Fruit fly (Drosophila melanogaster) whole organism, embryonic: ENCODE data around the gene twe.

Experiments
- ATbp ChIP-seq: fragments of 200-800 bp; sonication (Bioruptor generic); optimal IDR thresholded peaks from 2 replicates; lab custom pipeline; 2017; ENCODE audit warnings: missing biosample characterization, mild to moderate bottlenecking, missing genetic modification characterization, missing genetic modification reagents
- Asciz ChIP-seq: fragments of 200-800 bp; sonication (Bioruptor generic); optimal IDR thresholded peaks from 2 replicates; lab custom pipeline; 2017; ENCODE audit warnings: missing biosample characterization, mild to moderate bottlenecking, missing genetic modification characterization, missing genetic modification reagents
- CG10979 ChIP-seq: fragments of 200-800 bp; sonication (Bioruptor generic); optimal IDR thresholded peaks from 2 replicates; lab custom pipeline; 2018; ENCODE audit warnings: missing biosample characterization, mild to moderate bottlenecking, missing genetic modification characterization, moderate library complexity
- CG11085 ChIP-seq: fragments of 200-800 bp; sonication (Bioruptor generic); IDR thresholded peaks from 2 replicates; pipeline ENCODE4 v1.3.6; 2022; ENCODE audit warnings: missing biosample characterization, missing genetic modification characterization
- CG11398 ChIP-seq: fragments of 200-800 bp; sonication (Bioruptor generic); optimal IDR thresholded peaks from 2 replicates; lab custom pipeline; 2016; ENCODE audit warnings: missing biosample characterization, missing genetic modification characterization
- CG11504 ChIP-seq: fragments of 200-800 bp; sonication (Bioruptor generic); optimal IDR thresholded peaks from 3 replicates; lab custom pipeline; 2019; ENCODE audit warnings: missing biosample characterization, mild to moderate bottlenecking, missing genetic modification characterization, moderate library complexity
- CG13123 ChIP-seq: fragments of 200-800 bp; sonication (Bioruptor generic); optimal IDR thresholded peaks from 2 replicates; lab custom pipeline; 2016; ENCODE audit warnings: missing biosample characterization, missing genetic modification characterization
- CG13424 ChIP-seq: fragments of 200-800 bp; sonication (Bioruptor generic); optimal IDR thresholded peaks from 2 replicates; lab custom pipeline; 2019; ENCODE audit warnings: missing biosample characterization, mild to moderate bottlenecking, missing genetic modification characterization, moderate library complexity
- CG14710 ChIP-seq: fragments of 200-800 bp; sonication (Bioruptor generic); optimal IDR thresholded peaks from 3 replicates; lab custom pipeline; 2019; ENCODE audit warnings: missing biosample characterization, mild to moderate bottlenecking, missing genetic modification characterization, moderate library complexity
- CG14965 ChIP-seq: fragments of 200-800 bp; sonication (Bioruptor generic); optimal IDR thresholded peaks from 2 replicates; lab custom pipeline; 2016; ENCODE audit warnings: missing biosample characterization, missing genetic modification characterization, borderline replicate concordance
- CG1529 ChIP-seq: fragments of 200-800 bp; sonication (Bioruptor generic); optimal IDR thresholded peaks from 3 replicates; lab custom pipeline; 2018; ENCODE audit warnings: missing biosample characterization, missing genetic modification characterization
- CG1603 ChIP-seq: fragments of 200-800 bp; sonication (Bioruptor generic); optimal IDR thresholded peaks from 2 replicates; lab custom pipeline; 2019; ENCODE audit warnings: missing biosample characterization, mild to moderate bottlenecking, missing genetic modification characterization, moderate library complexity
- CG17359 ChIP-seq: fragments of 200-800 bp; sonication (Bioruptor generic); optimal IDR thresholded peaks from 3 replicates; lab custom pipeline; 2018; ENCODE audit warnings: missing biosample characterization, mild to moderate bottlenecking, missing genetic modification characterization, moderate library complexity
- CG17612 ChIP-seq: fragments of 200-800 bp; sonication (Bioruptor generic); IDR thresholded peaks from 2 replicates; pipeline ENCODE4 v1.3.6; 2022; ENCODE audit warnings: missing biosample characterization, missing genetic modification characterization
- CG17912 ChIP-seq: fragments of 200-800 bp; sonication (Bioruptor generic); optimal IDR thresholded peaks from 2 replicates; lab custom pipeline; 2018; ENCODE audit warnings: missing biosample characterization, mild to moderate bottlenecking, missing genetic modification characterization
- CG18262 ChIP-seq: fragments of 200-800 bp; optimal IDR thresholded peaks from 3 replicates; lab custom pipeline; 2019; ENCODE audit warnings: missing biosample characterization, mild to moderate bottlenecking, missing genetic modification characterization, moderate library complexity
- CG2202 ChIP-seq: fragments of 200-800 bp; sonication (Bioruptor generic); optimal IDR thresholded peaks from 2 replicates; lab custom pipeline; 2018; ENCODE audit warnings: missing biosample characterization, mild to moderate bottlenecking, missing genetic modification characterization
- CG2875 ChIP-seq: fragments of 200-800 bp; sonication (Bioruptor generic); optimal IDR thresholded peaks from 2 replicates; lab custom pipeline; 2017; ENCODE audit warnings: missing biosample characterization, mild to moderate bottlenecking, missing genetic modification characterization, missing genetic modification reagents
- CG31224 ChIP-seq: fragments of 200-800 bp; sonication (Bioruptor generic); IDR thresholded peaks from 2 replicates; pipeline ENCODE4 v1.3.6; 2022; ENCODE audit warnings: missing biosample characterization, missing genetic modification characterization
- CG33213 ChIP-seq: fragments of 200-800 bp; sonication (Bioruptor generic); optimal IDR thresholded peaks from 3 replicates; lab custom pipeline; 2016; ENCODE audit warnings: missing biosample characterization, missing genetic modification characterization
- CG34422 ChIP-seq: fragments of 200-800 bp; sonication (Bioruptor generic); IDR thresholded peaks from 3 replicates; pipeline ENCODE4 v1.3.6; 2022; ENCODE audit warnings: missing biosample characterization, missing genetic modification characterization
- CG4360 ChIP-seq: fragments of 200-800 bp; sonication (Bioruptor generic); IDR thresholded peaks from 2 replicates; pipeline ENCODE4 v1.3.6; 2022; ENCODE audit warnings: missing biosample characterization, missing genetic modification characterization
- CG8281 ChIP-seq: fragments of 200-800 bp; sonication (Bioruptor generic); optimal IDR thresholded peaks from 2 replicates; lab custom pipeline; 2018; ENCODE audit warnings: missing biosample characterization, mild to moderate bottlenecking, missing genetic modification characterization, moderate library complexity
- CG8924 ChIP-seq: fragments of 200-800 bp; optimal IDR thresholded peaks from 3 replicates; lab custom pipeline; 2019; ENCODE audit warnings: missing biosample characterization, mild to moderate bottlenecking, missing genetic modification characterization, moderate library complexity
- CHES-1-like ChIP-seq: fragments of 200-800 bp; sonication (Bioruptor generic); optimal IDR thresholded peaks from 2 replicates; lab custom pipeline; 2016; ENCODE audit warnings: missing biosample characterization, missing genetic modification characterization
- D19B ChIP-seq: fragments of 200-800 bp; sonication (Bioruptor generic); optimal IDR thresholded peaks from 2 replicates; lab custom pipeline; 2017; ENCODE audit warnings: missing biosample characterization, mild to moderate bottlenecking, missing genetic modification characterization
- Dbx ChIP-seq: fragments of 200-800 bp; sonication (Bioruptor generic); IDR thresholded peaks from 3 replicates; pipeline ENCODE4 v1.3.6; 2022; ENCODE audit warnings: missing biosample characterization, missing genetic modification characterization
- Deaf1 ChIP-seq: fragments of 200-800 bp; optimal IDR thresholded peaks from 3 replicates; lab custom pipeline; 2019; ENCODE audit warnings: missing biosample characterization, mild to moderate bottlenecking, missing genetic modification characterization, moderate library complexity
- Dek ChIP-seq: fragments of 200-800 bp; sonication (Bioruptor generic); optimal IDR thresholded peaks from 3 replicates; lab custom pipeline; 2019; ENCODE audit warnings: missing biosample characterization, mild to moderate bottlenecking, missing genetic modification characterization, moderate library complexity
- Ets97D ChIP-seq: fragments of 200-800 bp; sonication (Bioruptor generic); optimal IDR thresholded peaks from 3 replicates; lab custom pipeline; 2016; ENCODE audit warnings: missing biosample characterization, missing genetic modification characterization
- HLHmδ ChIP-seq: fragments of 200-800 bp; sonication (Bioruptor generic); optimal IDR thresholded peaks from 2 replicates; lab custom pipeline; 2018; ENCODE audit warnings: missing biosample characterization, mild to moderate bottlenecking, missing genetic modification characterization, moderate library complexity
- Hr3 ChIP-seq: fragments of 200-800 bp; sonication (Bioruptor generic); optimal IDR thresholded peaks from 3 replicates; lab custom pipeline; 2016; ENCODE audit warnings: missing biosample characterization, missing genetic modification characterization
- Hr51 ChIP-seq, 2 experiments: fragments of 200-800 bp; sonication (Bioruptor generic); optimal IDR thresholded peaks; 2 replicates in 1 of 2; 3 replicates in 1 of 2; lab custom pipeline; 2016 to 2018; ENCODE audit warnings: missing biosample characterization in 2 of 2, missing genetic modification characterization in 2 of 2, mild to moderate bottlenecking in 1 of 2, moderate library complexity in 1 of 2
- Lhr ChIP-seq: fragments of 200-800 bp; sonication (Bioruptor generic); optimal IDR thresholded peaks from 3 replicates; lab custom pipeline; 2017; ENCODE audit warnings: mild to moderate bottlenecking, missing biosample characterization, missing genetic modification reagents, missing genetic modification characterization
- Lpt ChIP-seq: fragments of >200 bp; optimal IDR thresholded peaks from 2 replicates; lab custom pipeline; 2018; ENCODE audit warnings: missing biosample characterization, missing genetic modification characterization
- NC2β ChIP-seq: fragments of 200-800 bp; sonication (Bioruptor generic); optimal IDR thresholded peaks from 2 replicates; lab custom pipeline; 2016; ENCODE audit warnings: missing biosample characterization, missing genetic modification characterization
- Nf-YC ChIP-seq: fragments of 200-800 bp; optimal IDR thresholded peaks from 3 replicates; lab custom pipeline; 2019; ENCODE audit warnings: missing biosample characterization, mild to moderate bottlenecking, missing genetic modification characterization, moderate library complexity
- Optix ChIP-seq: fragments of 200-800 bp; sonication (Bioruptor generic); IDR thresholded peaks from 3 replicates; pipeline ENCODE4 v1.3.6; 2022; ENCODE audit warnings: missing biosample characterization, missing genetic modification characterization
- Ssrp ChIP-seq: fragments of 200-800 bp; sonication (Bioruptor generic); optimal IDR thresholded peaks from 2 replicates; lab custom pipeline; 2018; ENCODE audit warnings: missing biosample characterization, mild to moderate bottlenecking, missing genetic modification characterization, moderate library complexity
- chif ChIP-seq, 2 experiments: fragments of 200-800 bp; sonication (Bioruptor generic); optimal IDR thresholded peaks; 3 replicates each; lab custom pipeline; 2016; ENCODE audit warnings: missing biosample characterization in 2 of 2, missing genetic modification characterization in 2 of 2
- ewg ChIP-seq: fragments of 200-800 bp; sonication (Bioruptor generic); optimal IDR thresholded peaks from 3 replicates; lab custom pipeline; 2017; ENCODE audit warnings: mild to moderate bottlenecking, missing biosample characterization, missing genetic modification reagents, missing genetic modification characterization
- mirr ChIP-seq: fragments of 200-800 bp; sonication (Bioruptor generic); optimal IDR thresholded peaks from 3 replicates; lab custom pipeline; 2018; ENCODE audit warnings: missing biosample characterization, mild to moderate bottlenecking, missing genetic modification characterization
- ranshi ChIP-seq: fragments of 200-800 bp; sonication (Bioruptor generic); IDR thresholded peaks from 2 replicates; pipeline ENCODE4 v1.3.6; 2022; ENCODE audit warnings: missing biosample characterization, missing genetic modification characterization
- sc ChIP-seq, 3 experiments: fragments of >200 bp in 2 of 3; fragments of 200-800 bp in 1 of 3; sonication (Bioruptor generic) in 1 of 3; optimal IDR thresholded peaks; 2 replicates in 2 of 3; 3 replicates in 1 of 3; lab custom pipeline; 2017; ENCODE audit warnings: mild to moderate bottlenecking in 1 of 3, missing biosample characterization in 1 of 3, missing genetic modification characterization in 1 of 3, missing genetic modification reagents in 1 of 3
- unc-4 ChIP-seq: fragments of 200-800 bp; sonication (Bioruptor generic); IDR thresholded peaks from 2 replicates; pipeline ENCODE4 v1.3.6; 2022; ENCODE audit warnings: missing biosample characterization, missing genetic modification characterization; ENCODE audit not compliant: partially characterized antibody
- usp ChIP-seq: fragments of >200 bp; optimal IDR thresholded peaks from 2 replicates; lab custom pipeline; 2017; ENCODE audit warnings: missing biosample characterization, missing genetic modification characterization
- zf30C ChIP-seq: fragments of 200-800 bp; sonication (Bioruptor generic); optimal IDR thresholded peaks from 3 replicates; lab custom pipeline; 2018; ENCODE audit warnings: missing biosample characterization, mild to moderate bottlenecking, missing genetic modification characterization

twe gene

dm6 chr2L:16269232-16270134 is 7.8 kb upstream of the twe start (continued):
- TF ChIP-seq NC2β (GFP tag; lab: Kevin White, UChicago) (peak; percentile 63), CG8924 (peak; percentile 83), Optix (GFP tag; lab: Robert Waterston, UW) (no peak), mirr (GFP tag; lab: Kevin White, UChicago) (peak; percentile 96), chif (GFP tag; optimal IDR thresholded peaks at IDR 0.05; lab: Kevin White, UChicago) (no peak), unc-4 (no peak), Asciz (GFP tag; lab: Kevin White, UChicago) (peak; percentile 92), HLHmδ (GFP tag; lab: Kevin White, UChicago) (peak; percentile 92), CG11398 (GFP tag; lab: Kevin White, UChicago) (peak; percentile 44), CG10979 (tag; lab: Kevin White, UChicago) (peak; percentile 36), CG31224 (GFP tag; lab: Robert Waterston, UW) (no peak), CG2202 (peak; percentile 52), CG14965 (GFP tag; lab: Kevin White, UChicago) (peak; percentile 17), CG2875 (GFP tag; lab: Kevin White, UChicago) (peak; percentile 88), CG13123 (GFP tag; lab: Kevin White, UChicago) (no peak), CG8281 (tag; lab: Kevin White, UChicago) (peak; percentile 73), sc (optimal IDR thresholded peaks at IDR 0.05; lab: Kevin White, UChicago) (no peak), sc (GFP tag; optimal IDR thresholded peaks at IDR 0.05; lab: Kevin White, UChicago) (peak; percentile 42), CG4360 (GFP tag; lab: Robert Waterston, UW) (no peak), CG1529 (peak; percentile 71), zf30C (GFP tag; lab: Kevin White, UChicago) (peak; percentile 58), ewg (peak; percentile 12), D19B (peak; percentile 15), Hr51 (GFP tag; optimal IDR thresholded peaks at IDR 0.05; lab: Kevin White, UChicago) (peak in 1 of 2 experiments; percentile 67), CG13424 (tag; lab: Kevin White, UChicago) (peak; percentile 24), CG11504 (tag; lab: Kevin White, UChicago) (peak; percentile 100), Lpt (GFP tag; lab: Kevin White, UChicago) (no peak), Deaf1 (tag; lab: Kevin White, UChicago) (peak; percentile 73), Lhr (peak; percentile 13), CG33213 (GFP tag; lab: Kevin White, UChicago) (peak; percentile 22), CG17912 (GFP tag; lab: Kevin White, UChicago) (peak; percentile 92), CG14710 (peak; percentile 25), CG18262 (tag; lab: Kevin White, UChicago) (peak; percentile 37), Dbx (GFP tag; lab: Robert Waterston, UW) (no peak), Hr3 (GFP tag; lab: Kevin White, UChicago) (no peak), ranshi (GFP tag; lab: Robert Waterston, UW) (no peak), CG17359 (peak; percentile 74), ATbp (GFP tag; lab: Kevin White, UChicago) (peak; percentile 90), Ets97D (GFP tag; lab: Kevin White, UChicago) (peak; percentile 98), CG11085 (GFP tag; lab: Robert Waterston, UW) (no peak), Nf-YC (tag; lab: Kevin White, UChicago) (peak; percentile 73), CG17612 (GFP tag; lab: Robert Waterston, UW) (no peak), CG1603 (peak; percentile 48), CHES-1-like (peak; percentile 21), Dek (tag; lab: Kevin White, UChicago) (peak; percentile 49), CG34422 (GFP tag; lab: Robert Waterston, UW) (no peak), usp (GFP tag; lab: Kevin White, UChicago) (no peak), Ssrp (no peak)
